Worm (Caenorhabditis elegans): ENCODE measurements around the gene Y22D7AR.6.

- TF ChIP-seq ztf-29 (GFP tag; IDR thresholded peaks at IDR 0.05) (no peak), cog-1 (tag; optimal IDR thresholded peaks at IDR 0.05) (no peak), flt-1 (GFP tag; IDR thresholded peaks at IDR 0.05) (no peak), klf-2 (GFP tag; conservative IDR thresholded peaks at IDR 0.05) (no peak), ztf-23 (GFP tag; IDR thresholded peaks at IDR 0.05) (no peak), ref-1 (GFP tag; conservative IDR thresholded peaks at IDR 0.05) (no peak), T22C8.4 (GFP tag; IDR thresholded peaks at IDR 0.05) (no peak), tab-1 (GFP tag; IDR thresholded peaks at IDR 0.05) (no peak), med-1 (GFP tag; optimal IDR thresholded peaks at IDR 0.05; ENCODE audit: insufficient read depth) (no peak)
Measured at ce11 chrIII:1661031-1661430, 15.5 kb downstream of the Y22D7AR.6 start.
